Fruit fly (Drosophila melanogaster): ENCODE data around the gene mRpL22.

The mRpL22 gene

DNA sequence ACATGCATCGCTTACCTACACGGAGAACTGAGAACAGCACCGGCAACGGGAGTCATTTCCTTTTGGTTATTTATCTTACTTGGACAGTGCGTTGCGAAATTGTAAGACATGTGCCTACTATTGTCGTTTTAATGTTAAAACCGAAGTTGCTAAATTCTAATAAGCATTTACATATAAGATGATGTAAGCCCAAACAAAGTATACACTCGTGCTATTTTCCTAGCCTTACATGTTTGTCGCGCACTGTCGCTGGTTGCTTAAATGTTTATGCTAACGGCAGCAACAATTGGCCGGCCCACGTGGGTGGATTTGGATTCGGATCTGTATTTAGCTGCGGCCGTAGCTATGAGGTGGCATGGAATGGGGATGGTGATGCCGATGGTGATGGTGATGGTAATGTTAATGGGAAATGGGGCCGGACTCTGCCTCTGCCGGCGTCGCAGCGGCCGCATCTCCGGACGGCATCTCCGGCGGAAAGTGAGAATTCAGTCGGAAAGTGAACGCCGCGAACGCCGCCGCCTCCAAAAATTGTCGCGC, 27.5 kb downstream of the mRpL22 start, which contains the start of gene CG4829 (continued):
- TF ChIP-seq CG2129 (GFP tag; IDR thresholded peaks at IDR 0.05; ENCODE audit: partially characterized antibody) (no peak), pb (GFP tag; optimal IDR thresholded peaks at IDR 0.05) (peak; percentile 82), crol (GFP tag; IDR thresholded peaks at IDR 0.05) (no peak), Dad (GFP tag; optimal IDR thresholded peaks at IDR 0.05) (peak; percentile 79), CG8944 (GFP tag; optimal IDR thresholded peaks at IDR 0.05) (peak; percentile 79), Ets97D (GFP tag; optimal IDR thresholded peaks at IDR 0.05) (peak; percentile 61), scrt (GFP tag; optimal IDR thresholded peaks at IDR 0.05) (peak; percentile 85), tin (GFP tag; optimal IDR thresholded peaks at IDR 0.05) (peak; percentile 88), jing (GFP tag; optimal IDR thresholded peaks at IDR 0.05) (peak; percentile 81), Ravus (GFP tag; IDR thresholded peaks at IDR 0.05) (peak; percentile 71), CG9932 (GFP tag; IDR thresholded peaks at IDR 0.05) (peak; percentile 84), kay (GFP tag; optimal IDR thresholded peaks at IDR 0.05) (peak; percentile 74), CG10274 (GFP tag; optimal IDR thresholded peaks at IDR 0.05) (peak; percentile 79), CG12299 (tag; optimal IDR thresholded peaks at IDR 0.05) (peak; percentile 79), caup (GFP tag; optimal IDR thresholded peaks at IDR 0.05; ENCODE audit: severe bottlenecking) (peak; percentile 85), Myb (GFP tag; optimal IDR thresholded peaks at IDR 0.05) (peak; percentile 58), lilli (GFP tag; optimal IDR thresholded peaks at IDR 0.05) (peak; percentile 89), H2.0 (GFP tag; IDR thresholded peaks at IDR 0.05) (peak; percentile 88), D (optimal IDR thresholded peaks at IDR 0.05) (no peak), D (GFP tag; optimal IDR thresholded peaks at IDR 0.05) (peak; percentile 87), CG11723 (GFP tag; optimal IDR thresholded peaks at IDR 0.05) (peak; percentile 77), gcm (GFP tag; optimal IDR thresholded peaks at IDR 0.05) (peak; percentile 82), tll (GFP tag; optimal IDR thresholded peaks at IDR 0.05) (no peak), psq (GFP tag; optimal IDR thresholded peaks at IDR 0.05) (peak; percentile 38), exex (tag; optimal IDR thresholded peaks at IDR 0.05) (peak; percentile 63), CG15011 (GFP tag; optimal IDR thresholded peaks at IDR 0.05) (peak; percentile 76), CG18476 (GFP tag; optimal IDR thresholded peaks at IDR 0.05) (peak; percentile 77), Dbx (GFP tag; IDR thresholded peaks at IDR 0.05) (peak; percentile 82), unc-4 (GFP tag; IDR thresholded peaks at IDR 0.05; ENCODE audit: partially characterized antibody) (no peak), CG3847 (GFP tag; IDR thresholded peaks at IDR 0.05) (peak; percentile 83), lab (GFP tag; optimal IDR thresholded peaks at IDR 0.05) (peak; percentile 93), CG17328 (GFP tag; IDR thresholded peaks at IDR 0.05) (peak; percentile 88), CG12155 (GFP tag; optimal IDR thresholded peaks at IDR 0.05) (peak; percentile 70), NK7.1 (GFP tag; optimal IDR thresholded peaks at IDR 0.05) (peak; percentile 83), CG11504 (tag; optimal IDR thresholded peaks at IDR 0.05) (peak; percentile 92), peb (GFP tag; IDR thresholded peaks at IDR 0.05) (peak; percentile 51; the same call in 1 of the 2 replicates), eyg (GFP tag; optimal IDR thresholded peaks at IDR 0.05) (peak; percentile 86), Sox102F (GFP tag; optimal IDR thresholded peaks at IDR 0.05) (peak; percentile 93), CG12391 (tag; optimal IDR thresholded peaks at IDR 0.05) (peak; percentile 85), NFAT (GFP tag; IDR thresholded peaks at IDR 0.05) (peak; percentile 72; the same call in 1 of the 2 replicates), CG14441 (GFP tag; IDR thresholded peaks at IDR 0.05) (peak; percentile 91), CG1603 (tag; optimal IDR thresholded peaks at IDR 0.05) (peak; percentile 95), ewg (GFP tag; optimal IDR thresholded peaks at IDR 0.05) (peak; percentile 77), zfh1 (GFP tag; IDR thresholded peaks at IDR 0.05) (peak; percentile 83), CG2678 (tag; optimal IDR thresholded peaks at IDR 0.05) (peak; percentile 94), CG10209 (GFP tag; optimal IDR thresholded peaks at IDR 0.05) (peak; percentile 89), CG15269 (tag; optimal IDR thresholded peaks at IDR 0.05) (peak; percentile 93), dmrt11E (tag; optimal IDR thresholded peaks at IDR 0.05) (peak; percentile 63), PHDP (tag; optimal IDR thresholded peaks at IDR 0.05) (peak; percentile 91), CG34376 (GFP tag; optimal IDR thresholded peaks at IDR 0.05) (peak; percentile 58)

All from whole organism, embryonic.